Worm (Caenorhabditis elegans): Measurements from ENCODE around the gene exos-9.

DNA sequence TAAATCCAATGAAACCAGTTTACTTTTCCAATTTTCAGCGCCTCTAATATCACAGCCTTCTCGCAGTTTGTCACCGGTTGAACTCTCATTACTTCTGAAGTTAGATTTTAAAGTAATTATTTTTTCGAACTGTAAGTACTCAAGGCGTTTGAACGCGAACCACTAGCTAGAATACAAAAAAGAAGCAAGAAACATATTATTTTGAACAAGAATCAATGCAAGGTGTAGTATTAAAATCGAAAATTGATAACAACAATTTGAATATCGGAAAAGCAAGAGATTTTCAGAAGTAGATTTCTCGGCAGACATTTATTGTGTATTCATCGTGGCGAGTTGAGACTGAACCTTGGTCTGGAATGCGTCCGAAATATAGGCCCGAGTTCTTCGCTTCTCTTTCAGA is at the start of gene exos-9:
- TF ChIP-seq elt-1 (tag; optimal IDR thresholded peaks at IDR 0.05) = no peak
- TF ChIP-seq R02D3.7 (tag; optimal IDR thresholded peaks at IDR 0.05) = no peak
- no peak for TF ChIP-seq unc-62 (GFP tag; optimal IDR thresholded peaks at IDR 0.05)
- TF ChIP-seq nhr-23 (tag; optimal IDR thresholded peaks at IDR 0.05) = no peak
- TF ChIP-seq nhr-11 (tag; optimal IDR thresholded peaks at IDR 0.05) = no peak
- TF ChIP-seq lin-39 (tag; optimal IDR thresholded peaks at IDR 0.05) = no peak
- TF ChIP-seq ZK546.5 (tag; optimal IDR thresholded peaks at IDR 0.05) = no peak
- TF ChIP-seq blmp-1 (tag; optimal IDR thresholded peaks at IDR 0.05; ENCODE audit: insufficient read depth) = no peak
- TF ChIP-seq unc-39 (tag; optimal IDR thresholded peaks at IDR 0.05) = no peak
- TF ChIP-seq ztf-4 (tag; optimal IDR thresholded peaks at IDR 0.05) = no peak
- no peak for TF ChIP-seq egl-27 (tag; optimal IDR thresholded peaks at IDR 0.05)
- TF ChIP-seq lin-11 (tag; optimal IDR thresholded peaks at IDR 0.05) = no peak

All from whole organism, L2 larva.